Fruit fly (Drosophila melanogaster) Kc167 (cell line): ENCODE results near the gene sog.

ENCODE experiments used
- Myc ChIP-seq: fragments of >200 bp; optimal IDR thresholded peaks from 2 replicates; lab custom pipeline; 2017; ENCODE audit warnings: missing external identifiers
- Sin3A ChIP-seq: fragments of >200 bp; optimal IDR thresholded peaks from 2 replicates; lab custom pipeline; 2018; ENCODE audit warnings: missing external identifiers
- h ChIP-seq: fragments of >200 bp; optimal IDR thresholded peaks from 3 replicates; lab custom pipeline; 2018; ENCODE audit warnings: missing external identifiers
- insv ChIP-seq: fragments of >200 bp; optimal IDR thresholded peaks from 3 replicates; lab custom pipeline; 2018; ENCODE audit warnings: missing external identifiers
- psq ChIP-seq: fragments of >200 bp; optimal IDR thresholded peaks from 2 replicates; lab custom pipeline; 2017; ENCODE audit warnings: missing external identifiers
- ttk ChIP-seq: sonication (Bioruptor generic); optimal IDR thresholded peaks from 2 replicates; lab custom pipeline; 2017; ENCODE audit warnings: missing external identifiers

The sog gene

DNA sequence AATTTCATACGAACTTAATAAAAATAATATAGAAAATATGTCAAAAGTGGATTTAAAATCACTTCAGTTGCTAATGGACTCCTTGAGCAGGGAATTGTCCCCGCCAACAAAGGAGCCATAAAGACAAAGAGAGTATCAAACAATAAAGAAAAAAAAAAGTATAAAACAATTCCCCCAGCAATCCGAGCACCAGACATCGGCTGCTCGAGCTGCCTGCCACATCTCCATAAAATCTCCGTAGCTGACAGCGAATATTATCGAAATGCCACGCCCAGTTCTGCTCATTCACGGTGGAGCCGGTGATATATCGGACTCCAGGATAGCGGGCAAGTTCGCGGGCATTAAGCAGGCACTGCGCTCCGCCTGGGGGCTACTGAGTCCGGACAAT is 64.3 kb downstream of the sog start, which contains the start of gene CG7860:
TSS of gene CG7860 (plus strand) at position 11 of the 388 bp plus-strand sequence.
- TF ChIP-seq psq = no peak
- TF ChIP-seq Myc (lab: Kevin White, UChicago) = no peak
- TF ChIP-seq Sin3A (lab: Kevin White, UChicago) = no peak
- no peak for TF ChIP-seq insv (lab: Kevin White, UChicago)
- no peak for TF ChIP-seq h (lab: Kevin White, UChicago)
- no peak for TF ChIP-seq ttk (lab: Kevin White, UChicago)

DNA sequence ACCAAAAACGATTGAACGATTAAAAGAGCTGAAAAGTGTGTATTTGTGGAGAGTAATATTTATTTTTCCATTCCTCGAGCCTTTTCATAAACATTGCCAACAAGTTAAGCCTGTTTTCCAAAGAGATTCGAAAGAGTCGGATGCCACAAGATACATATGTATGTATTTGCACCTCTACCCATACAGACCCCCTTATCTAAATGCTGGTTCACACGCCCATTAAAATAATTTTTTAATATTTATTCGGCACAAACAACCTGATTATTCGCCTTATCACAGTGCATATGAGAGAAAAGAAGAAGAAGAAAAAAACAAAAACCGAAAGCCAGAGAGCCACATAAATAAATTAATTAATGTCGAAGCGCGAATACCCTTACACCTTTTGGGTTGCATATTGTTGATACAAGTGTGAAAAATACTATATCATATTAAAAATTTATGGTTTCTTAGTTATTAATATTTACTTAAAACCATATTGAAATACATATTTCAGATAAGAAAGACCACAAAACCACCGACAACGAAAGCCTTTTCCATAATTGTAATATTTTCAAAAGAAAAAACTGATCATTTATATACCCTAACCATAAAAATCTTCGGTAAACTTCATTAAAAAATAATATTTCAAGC is 64.8 kb downstream of the sog start:
- no peak for TF ChIP-seq ttk (lab: Kevin White, UChicago)
- TF ChIP-seq Sin3A (lab: Kevin White, UChicago) = no peak
- no peak for TF ChIP-seq Myc (lab: Kevin White, UChicago)
- TF ChIP-seq psq = no peak
- no peak for TF ChIP-seq h (lab: Kevin White, UChicago)
- TF ChIP-seq insv (lab: Kevin White, UChicago) = no peak

DNA sequence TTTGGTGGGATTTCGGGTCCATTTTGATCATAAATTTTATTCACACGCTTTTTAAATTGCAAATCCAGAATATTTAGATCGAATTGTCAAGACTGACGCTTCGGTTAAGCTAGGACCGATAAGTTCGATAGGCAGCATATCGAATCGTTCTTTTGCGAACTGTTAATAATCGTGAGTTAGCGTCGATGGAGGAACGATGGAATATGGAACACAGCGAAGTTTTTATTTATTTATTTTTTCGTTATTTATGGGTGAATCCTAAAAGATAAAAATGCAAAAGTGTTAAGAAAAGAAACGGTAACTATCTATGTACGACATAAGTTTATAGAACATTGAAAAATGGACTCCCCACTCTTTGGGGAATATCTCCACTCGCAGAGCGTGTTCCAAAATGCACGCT is 77.3 kb downstream of the sog start, which contains the start of gene CG42300:
TSS of gene CG42300 (minus strand) at position 101 of the 400 bp plus-strand sequence.
- TF ChIP-seq ttk (lab: Kevin White, UChicago) = no peak
- no peak for TF ChIP-seq Myc (lab: Kevin White, UChicago)
- no peak for TF ChIP-seq Sin3A (lab: Kevin White, UChicago)
- TF ChIP-seq insv (lab: Kevin White, UChicago) = no peak

DNA sequence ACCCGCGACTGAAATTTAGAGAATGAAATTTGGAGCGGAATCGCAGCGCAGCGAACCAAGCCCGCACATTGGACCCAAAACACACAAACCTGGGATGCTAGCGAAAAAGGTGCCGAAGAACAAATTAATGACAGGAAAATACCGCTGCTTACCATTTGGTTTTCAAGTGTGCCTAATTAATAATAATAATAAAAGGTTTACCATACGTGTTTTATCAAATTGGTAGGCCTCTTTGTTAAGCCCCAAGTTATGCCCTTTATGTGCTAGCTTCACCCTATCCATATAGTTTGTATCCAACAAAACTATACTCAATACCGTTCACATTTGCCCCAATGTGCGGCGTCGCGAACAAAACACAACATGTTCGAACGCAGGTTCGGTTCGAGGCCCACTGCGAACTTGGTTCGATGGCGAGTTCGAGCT is 79.0 kb downstream of the sog start, which contains the start of gene Ac13E:
TSS of gene Ac13E (minus strand) at position 23 of the 423 bp plus-strand sequence.
- TF ChIP-seq ttk (lab: Kevin White, UChicago) (no peak), Myc (lab: Kevin White, UChicago) (no peak), Sin3A (lab: Kevin White, UChicago) (no peak), h (lab: Kevin White, UChicago) (no peak), insv (lab: Kevin White, UChicago) (no peak), psq (no peak)
